Worm (Caenorhabditis elegans) whole organism, early embryonic: ENCODE measurements around the gene ZK1320.7.

ENCODE experiments used
- B0310.2 ChIP-seq: sonication (generic microtip); optimal IDR thresholded peaks from 2 replicates; lab custom pipeline; 2016; ENCODE audit warnings: mild to moderate bottlenecking, missing genetic modification characterization, missing compliant biosample characterization
- F13C5.2 ChIP-seq: sonication (generic microtip); optimal IDR thresholded peaks from 2 replicates; lab custom pipeline; 2017; ENCODE audit warnings: mild to moderate bottlenecking, missing genetic modification characterization, inconsistent platforms, missing compliant biosample characterization
- aly-1 ChIP-seq: sonication (generic microtip); optimal IDR thresholded peaks from 2 replicates; lab custom pipeline; 2016; ENCODE audit warnings: missing genetic modification characterization, missing compliant biosample characterization
- ama-1 ChIP-seq: fragments of 150-350 bp; optimal IDR thresholded peaks from 2 replicates; lab custom pipeline; 2014
- ceh-13 ChIP-seq: fragments of 200-800 bp; sonication (Bioruptor generic); optimal IDR thresholded peaks from 2 replicates; lab custom pipeline; 2018; ENCODE audit warnings: mild to moderate bottlenecking, missing genetic modification characterization, missing compliant biosample characterization
- ceh-36 ChIP-seq: sonication (generic microtip); optimal IDR thresholded peaks from 2 replicates; lab custom pipeline; 2016; ENCODE audit warnings: missing genetic modification characterization, inconsistent platforms, missing compliant biosample characterization
- ets-7 ChIP-seq: sonication (generic microtip); optimal IDR thresholded peaks from 2 replicates; lab custom pipeline; 2016; ENCODE audit warnings: missing genotype, missing genetic modification characterization, missing compliant biosample characterization
- flt-1 ChIP-seq: fragments of 200-800 bp; sonication (Bioruptor generic); IDR thresholded peaks from 2 replicates; pipeline ENCODE4 v1.3.6; 2022; ENCODE audit warnings: missing genetic modification characterization, missing compliant biosample characterization
- hmbx-1 ChIP-seq: sonication (generic microtip); optimal IDR thresholded peaks from 2 replicates; lab custom pipeline; 2016; ENCODE audit warnings: mild to moderate bottlenecking, missing genetic modification characterization, missing compliant biosample characterization
- hmg-4 ChIP-seq: fragments of 200-800 bp; sonication (Bioruptor generic); optimal IDR thresholded peaks from 2 replicates; lab custom pipeline; 2018; ENCODE audit warnings: mild to moderate bottlenecking, missing genetic modification characterization, missing compliant biosample characterization
- hnd-1 ChIP-seq: sonication (generic microtip); optimal IDR thresholded peaks from 2 replicates; lab custom pipeline; 2016; ENCODE audit warnings: missing genetic modification characterization, missing compliant biosample characterization
- pes-1 ChIP-seq: fragments of 200-800 bp; sonication (Bioruptor generic); IDR thresholded peaks from 2 replicates; pipeline ENCODE4 v1.3.6; 2022; ENCODE audit warnings: missing genetic modification reagents, missing genetic modification characterization, missing compliant biosample characterization
- scrt-1 ChIP-seq: fragments of 200-800 bp; sonication (Bioruptor generic); IDR thresholded peaks from 2 replicates; pipeline ENCODE4 v1.3.6; 2022; ENCODE audit warnings: missing genetic modification characterization, missing compliant biosample characterization
- sea-1 ChIP-seq: fragments of 200-800 bp; sonication (Bioruptor generic); conservative IDR thresholded peaks from 2 replicates; pipeline ENCODE4 v1.3.6; 2022; ENCODE audit warnings: missing genetic modification characterization, missing compliant biosample characterization
- tbx-11 ChIP-seq: fragments of 200-800 bp; sonication (Bioruptor generic); IDR thresholded peaks from 2 replicates; pipeline ENCODE4 v1.3.6; 2022; ENCODE audit warnings: missing genetic modification characterization, missing compliant biosample characterization
- tbx-37 ChIP-seq: fragments of 200-800 bp; sonication (Bioruptor generic); conservative IDR thresholded peaks from 2 replicates; pipeline ENCODE4 v1.3.6; 2022; ENCODE audit warnings: missing genetic modification reagents, missing genetic modification characterization, missing compliant biosample characterization
- tra-4 ChIP-seq: sonication (generic microtip); optimal IDR thresholded peaks from 2 replicates; lab custom pipeline; 2017; ENCODE audit warnings: missing genetic modification characterization, missing compliant biosample characterization

Gene ZK1320.7

ce11 chrII:9684175-9684574 is 12.8 kb downstream of the ZK1320.7 start:
- TF ChIP-seq flt-1 (GFP tag; lab: Robert Waterston, UW) (no peak), sea-1 (GFP tag; lab: Robert Waterston, UW) (no peak), ceh-36 (no peak), hmbx-1 (no peak), tbx-11 (GFP tag; lab: Robert Waterston, UW) (no peak), hnd-1 (tag; lab: Kevin White, UChicago) (no peak), tbx-37 (GFP tag; lab: Robert Waterston, UW) (no peak), F13C5.2 (no peak), pes-1 (GFP tag; lab: Robert Waterston, UW) (no peak), aly-1 (no peak)

- TF ChIP-seq pes-1 (GFP tag; lab: Robert Waterston, UW) (no peak), tbx-11 (GFP tag; lab: Robert Waterston, UW) (no peak), F13C5.2 (no peak), sea-1 (GFP tag; lab: Robert Waterston, UW) (no peak), aly-1 (no peak), ceh-36 (no peak), flt-1 (GFP tag; lab: Robert Waterston, UW) (no peak), hnd-1 (tag; lab: Kevin White, UChicago) (no peak), scrt-1 (GFP tag; lab: Robert Waterston, UW) (no peak), ets-7 (tag; lab: Kevin White, UChicago) (no peak), B0310.2 (tag; lab: Kevin White, UChicago) (no peak), hmbx-1 (no peak), ama-1 (lab: Kevin White, UChicago) (no peak)
Measured at ce11 chrII:9686663-9687193, 15.3 kb downstream of the ZK1320.7 start, which contains the start of gene ZK1320.9. Gene ZK1320.9, minus strand, starts transcription at chrII:9686713.

- TF ChIP-seq ceh-13, result no peak
- TF ChIP-seq aly-1, result no peak
- no peak for TF ChIP-seq F13C5.2
- no peak for TF ChIP-seq hmbx-1
- no peak for TF ChIP-seq hnd-1 (tag; lab: Kevin White, UChicago)
- no peak for TF ChIP-seq B0310.2 (tag; lab: Kevin White, UChicago)
- TF ChIP-seq tra-4 (tag; lab: Kevin White, UChicago), result no peak
- TF ChIP-seq flt-1 (GFP tag; lab: Robert Waterston, UW), result no peak
- no peak for TF ChIP-seq ama-1 (lab: Kevin White, UChicago)
- TF ChIP-seq tbx-11 (GFP tag; lab: Robert Waterston, UW), result no peak
- no peak for TF ChIP-seq ets-7 (tag; lab: Kevin White, UChicago)
- TF ChIP-seq sea-1 (GFP tag; lab: Robert Waterston, UW), result no peak
- no peak for TF ChIP-seq pes-1 (GFP tag; lab: Robert Waterston, UW)
- TF ChIP-seq scrt-1 (GFP tag; lab: Robert Waterston, UW), result no peak
- no peak for TF ChIP-seq hmg-4 (GFP tag; lab: Kevin White, UChicago)
- no peak for TF ChIP-seq tbx-37 (GFP tag; lab: Robert Waterston, UW)
- no peak for TF ChIP-seq ceh-36
Measured at ce11 chrII:9690067-9690632, 18.7 kb downstream of the ZK1320.7 start.

- TF ChIP-seq hnd-1 (tag; lab: Kevin White, UChicago) (no peak), ceh-13 (no peak), hmg-4 (GFP tag; lab: Kevin White, UChicago) (no peak), aly-1 (no peak), ceh-36 (no peak), flt-1 (GFP tag; lab: Robert Waterston, UW) (no peak), tra-4 (tag; lab: Kevin White, UChicago) (no peak)
Measured at ce11 chrII:9691839-9692238, 20.4 kb downstream of the ZK1320.7 start, which contains the start of gene nlp-11. Gene nlp-11, minus strand, starts transcription at chrII:9691939.

- no peak for TF ChIP-seq ama-1 (lab: Kevin White, UChicago)
- TF ChIP-seq tra-4 (tag; lab: Kevin White, UChicago), result no peak
- TF ChIP-seq hnd-1 (tag; lab: Kevin White, UChicago), result no peak
- TF ChIP-seq aly-1, result no peak
- TF ChIP-seq ceh-36, result no peak
- TF ChIP-seq pes-1 (GFP tag; lab: Robert Waterston, UW), result no peak
- TF ChIP-seq scrt-1 (GFP tag; lab: Robert Waterston, UW), result no peak
- no peak for TF ChIP-seq hmbx-1
- TF ChIP-seq sea-1 (GFP tag; lab: Robert Waterston, UW), result no peak
- no peak for TF ChIP-seq tbx-11 (GFP tag; lab: Robert Waterston, UW)
- TF ChIP-seq F13C5.2, result no peak
- no peak for TF ChIP-seq hmg-4 (GFP tag; lab: Kevin White, UChicago)
- no peak for TF ChIP-seq ceh-13
Measured at ce11 chrII:9695942-9696341, 24.5 kb downstream of the ZK1320.7 start.

- TF ChIP-seq tbx-37 (GFP tag; lab: Robert Waterston, UW) (no peak), hmbx-1 (no peak), scrt-1 (GFP tag; lab: Robert Waterston, UW) (no peak), tra-4 (tag; lab: Kevin White, UChicago) (no peak), tbx-11 (GFP tag; lab: Robert Waterston, UW) (no peak), flt-1 (GFP tag; lab: Robert Waterston, UW) (no peak), F13C5.2 (no peak), sea-1 (GFP tag; lab: Robert Waterston, UW) (no peak), ama-1 (lab: Kevin White, UChicago) (no peak), hnd-1 (tag; lab: Kevin White, UChicago) (no peak), pes-1 (GFP tag; lab: Robert Waterston, UW) (no peak), aly-1 (no peak), ceh-36 (no peak), ets-7 (tag; lab: Kevin White, UChicago) (no peak), ceh-13 (no peak)
Measured at ce11 chrII:9700363-9700762, 29.0 kb downstream of the ZK1320.7 start, which contains the start of the genes Y53C12A.8 and Y53C12A.7. Gene Y53C12A.8, minus strand, starts transcription at chrII:9700463. Gene Y53C12A.7, plus strand, starts transcription at chrII:9700543.

- TF ChIP-seq B0310.2 (tag; lab: Kevin White, UChicago) (no peak), hmbx-1 (no peak), ceh-36 (no peak), aly-1 (no peak), hmg-4 (GFP tag; lab: Kevin White, UChicago) (no peak), ceh-13 (no peak), tbx-37 (GFP tag; lab: Robert Waterston, UW) (no peak), pes-1 (GFP tag; lab: Robert Waterston, UW) (no peak)
Measured at ce11 chrII:9703601-9704000, 32.2 kb downstream of the ZK1320.7 start, which contains the start of gene mop-25.2. Gene mop-25.2, minus strand, starts transcription at chrII:9703701.
